Fruit fly (Drosophila melanogaster): ENCODE data around the gene CG17110.

Gene CG17110

DNA sequence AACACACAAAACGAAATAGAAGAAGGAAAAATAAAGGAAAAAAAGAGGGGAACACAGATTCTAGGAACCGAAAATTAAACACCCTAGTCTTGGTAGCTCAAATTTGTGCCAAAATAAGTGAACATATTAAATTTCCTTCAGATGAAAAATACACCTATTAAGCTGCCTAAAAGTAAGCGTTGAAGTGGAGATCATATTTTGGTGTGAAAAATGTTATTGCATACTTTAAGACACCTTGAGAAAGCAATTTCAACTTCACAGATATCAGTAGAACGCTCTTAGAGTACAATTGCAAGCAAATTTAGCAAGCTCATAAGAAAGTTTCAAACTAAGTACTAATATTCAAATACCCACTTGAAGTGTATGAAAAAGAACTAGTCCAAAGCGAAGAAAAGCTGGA lies 19.2 kb downstream of the CG17110 start (continued):
- TF ChIP-seq CG30403 (GFP tag; optimal IDR thresholded peaks at IDR 0.05) (peak; percentile 8), Oli (tag; optimal IDR thresholded peaks at IDR 0.05) (no peak), Vsx1 (GFP tag; optimal IDR thresholded peaks at IDR 0.05) (no peak), CG12942 (GFP tag; optimal IDR thresholded peaks at IDR 0.05) (no peak), ranshi (GFP tag; IDR thresholded peaks at IDR 0.05) (no peak), grau (tag; optimal IDR thresholded peaks at IDR 0.05) (peak; percentile 19), CG18011 (GFP tag; optimal IDR thresholded peaks at IDR 0.05) (no peak), CG6765 (GFP tag; optimal IDR thresholded peaks at IDR 0.05) (no peak), Poxn (GFP tag; IDR thresholded peaks at IDR 0.05) (no peak), ro (GFP tag; IDR thresholded peaks at IDR 0.05) (no peak), lab (GFP tag; optimal IDR thresholded peaks at IDR 0.05) (peak; percentile 36), scrt (GFP tag; optimal IDR thresholded peaks at IDR 0.05) (peak; percentile 6), Xbp1 (GFP tag; optimal IDR thresholded peaks at IDR 0.05) (no peak), vnd (GFP tag; IDR thresholded peaks at IDR 0.05; ENCODE audit: partially characterized antibody) (no peak), CG12659 (GFP tag; optimal IDR thresholded peaks at IDR 0.05) (peak; percentile 2), Fer1 (GFP tag; optimal IDR thresholded peaks at IDR 0.05) (peak; percentile 40), cwo (GFP tag; optimal IDR thresholded peaks at IDR 0.05) (peak; percentile 8), Nf-YC (tag; optimal IDR thresholded peaks at IDR 0.05) (peak; percentile 12), ase (GFP tag; IDR thresholded peaks at IDR 0.05) (no peak), Bteb2 (GFP tag; optimal IDR thresholded peaks at IDR 0.05) (no peak), ssp (GFP tag; IDR thresholded peaks at IDR 0.05) (no peak), CG2120 (GFP tag; optimal IDR thresholded peaks at IDR 0.05) (peak; percentile 48), CG18599 (GFP tag; optimal IDR thresholded peaks at IDR 0.05) (peak; percentile 68), Fer3 (tag; optimal IDR thresholded peaks at IDR 0.05) (peak; percentile 41), YL-1 (GFP tag; optimal IDR thresholded peaks at IDR 0.05) (no peak), bowl (GFP tag; IDR thresholded peaks at IDR 0.05) (no peak), CG11504 (tag; optimal IDR thresholded peaks at IDR 0.05) (peak; percentile 44), CG9727 (GFP tag; optimal IDR thresholded peaks at IDR 0.05) (peak; percentile 4), pros (GFP tag; optimal IDR thresholded peaks at IDR 0.05) (no peak), btn (GFP tag; optimal IDR thresholded peaks at IDR 0.05) (no peak), Dip3 (GFP tag; optimal IDR thresholded peaks at IDR 0.05) (no peak), CG7839 (tag; optimal IDR thresholded peaks at IDR 0.05) (peak; percentile 46), Meics (GFP tag; optimal IDR thresholded peaks at IDR 0.05) (peak; percentile 31), hkb (optimal IDR thresholded peaks at IDR 0.05) (no peak), hkb (GFP tag; IDR thresholded peaks at IDR 0.05) (no peak), CG15269 (tag; optimal IDR thresholded peaks at IDR 0.05) (peak; percentile 33), Myb (GFP tag; optimal IDR thresholded peaks at IDR 0.05) (no peak), CG3847 (GFP tag; IDR thresholded peaks at IDR 0.05) (no peak), slbo (GFP tag; IDR thresholded peaks at IDR 0.05) (peak; percentile 30; the same call in 1 of the 2 replicates), CG10147 (GFP tag; optimal IDR thresholded peaks at IDR 0.05) (peak; percentile 66), mam (GFP tag; optimal IDR thresholded peaks at IDR 0.05) (peak; percentile 34), CG17612 (GFP tag; IDR thresholded peaks at IDR 0.05) (0 out of 2 replicates have a peak, but pooled peaks have one; percentile 32), Hmr (GFP tag; optimal IDR thresholded peaks at IDR 0.05) (peak; percentile 27), row (GFP tag; IDR thresholded peaks at IDR 0.05) (peak; percentile 49; the same call in 2 of the 3 replicates), CG3281 (GFP tag; optimal IDR thresholded peaks at IDR 0.05) (peak; percentile 35), bcd (GFP tag; optimal IDR thresholded peaks at IDR 0.05) (peak; percentile 30), CG18619 (GFP tag; optimal IDR thresholded peaks at IDR 0.05) (peak; percentile 37), gem (tag; optimal IDR thresholded peaks at IDR 0.05) (peak; percentile 37), Ravus (GFP tag; IDR thresholded peaks at IDR 0.05) (no peak), CG7556 (GFP tag; optimal IDR thresholded peaks at IDR 0.05) (peak; percentile 29), Aef1 (GFP tag; IDR thresholded peaks at IDR 0.05) (no peak)

Measured in whole organism, embryonic.